Worm (Caenorhabditis elegans) whole organism, early embryonic: ENCODE measurements around the gene exc-1.

Experiments used
- F13C5.2 ChIP-seq: sonication (generic microtip); optimal IDR thresholded peaks from 2 replicates; lab custom pipeline; 2017; ENCODE audit warnings: mild to moderate bottlenecking, missing genetic modification characterization, inconsistent platforms, missing compliant biosample characterization
- aly-1 ChIP-seq: sonication (generic microtip); optimal IDR thresholded peaks from 2 replicates; lab custom pipeline; 2016; ENCODE audit warnings: missing genetic modification characterization, missing compliant biosample characterization

DNA sequence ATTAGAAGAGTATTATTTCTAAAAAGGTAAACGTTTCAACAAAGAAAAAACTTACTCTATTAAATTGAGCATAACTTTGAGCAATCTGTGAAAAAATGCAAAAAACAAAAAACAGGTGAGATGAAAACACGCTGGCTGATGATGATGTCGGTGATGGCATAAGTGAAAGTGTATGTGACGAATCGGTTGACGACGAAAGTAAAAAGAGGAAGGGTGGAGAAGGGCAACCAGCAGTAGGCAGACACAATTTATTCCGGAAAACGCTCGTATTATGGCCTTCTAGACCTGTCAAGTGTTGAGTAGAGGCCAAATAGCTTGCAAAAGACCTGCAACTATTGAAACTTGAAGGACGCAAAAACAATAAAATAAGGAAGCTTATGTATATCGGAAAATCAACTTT is 49.3 kb downstream of the exc-1 start, which contains the start of gene nas-13:
- TF ChIP-seq F13C5.2 (no peak), aly-1 (tag; lab: Kevin White, UChicago) (no peak)
